Fruit fly (Drosophila melanogaster) whole organism, larva: Measurements from ENCODE around the gene ppan.

Source experiments
- noc ChIP-seq: fragments of 200-800 bp; sonication (Bioruptor generic); optimal IDR thresholded peaks from 3 replicates; lab custom pipeline; 2019; ENCODE audit warnings: missing biosample characterization, mild to moderate bottlenecking, missing genetic modification characterization, moderate library complexity

Gene ppan

dm6 chr3R:21116057-21116456 is at the start of gene ppan:
Gene ppan, plus strand, starts transcription at chr3R:21116254.
- no peak for TF ChIP-seq noc (tag; lab: Kevin White, UChicago)

dm6 chr3R:21066469-21067284 is 49.4 kb upstream of the ppan start:
- TF ChIP-seq noc (tag; lab: Kevin White, UChicago) = no peak

dm6 chr3R:21067543-21067942 is 48.5 kb upstream of the ppan start:
- no peak for TF ChIP-seq noc (tag; lab: Kevin White, UChicago)

- TF ChIP-seq noc (tag; lab: Kevin White, UChicago) = no peak
Observed at dm6 chr3R:21069742-21070141, 46.3 kb upstream of the ppan start.

dm6 chr3R:21071312-21071711 is 44.7 kb upstream of the ppan start:
- no peak for TF ChIP-seq noc (tag; lab: Kevin White, UChicago)

- TF ChIP-seq noc (tag; lab: Kevin White, UChicago) = peak; percentile 53
Observed at dm6 chr3R:21071943-21072500, 44.0 kb upstream of the ppan start.

dm6 chr3R:21073141-21073540 is 42.9 kb upstream of the ppan start, which contains the start of gene r-l:
Gene r-l, minus strand, starts transcription at chr3R:21073319.
- TF ChIP-seq noc (tag; lab: Kevin White, UChicago) = no peak

dm6 chr3R:21073707-21074106 is 42.3 kb upstream of the ppan start, which contains the start of gene dmrt93B:
Gene dmrt93B, plus strand, starts transcription at chr3R:21074007.
- TF ChIP-seq noc (tag; lab: Kevin White, UChicago) = no peak

dm6 chr3R:21077577-21077976 is 38.5 kb upstream of the ppan start:
- TF ChIP-seq noc (tag; lab: Kevin White, UChicago) = no peak

dm6 chr3R:21078211-21078610 is 37.8 kb upstream of the ppan start:
- peak; percentile 24 for TF ChIP-seq noc (tag; lab: Kevin White, UChicago)

dm6 chr3R:21078958-21079357 is 37.1 kb upstream of the ppan start:
- no peak for TF ChIP-seq noc (tag; lab: Kevin White, UChicago)

- TF ChIP-seq noc (tag; lab: Kevin White, UChicago) = peak; percentile 87
Observed at dm6 chr3R:21080876-21081586, 35.0 kb upstream of the ppan start, which contains the start of gene HHEX. Gene HHEX, minus strand, starts transcription at chr3R:21080926.

dm6 chr3R:21084979-21085378 is 31.1 kb upstream of the ppan start:
- TF ChIP-seq noc (tag; lab: Kevin White, UChicago) = no peak

- TF ChIP-seq noc (tag; lab: Kevin White, UChicago) = no peak
Observed at dm6 chr3R:21089416-21089815, 26.6 kb upstream of the ppan start.

dm6 chr3R:21090230-21091021 is 25.6 kb upstream of the ppan start:
- TF ChIP-seq noc (tag; lab: Kevin White, UChicago) = no peak
